Fruit fly (Drosophila melanogaster) whole organism, embryonic: ENCODE data around the gene CG10286.

ENCODE experiments used
- Adf1 ChIP-seq: fragments of 200-800 bp; sonication (Bioruptor generic); IDR thresholded peaks from 2 replicates; pipeline ENCODE4 v1.3.6; 2022; ENCODE audit warnings: missing biosample characterization, missing genetic modification characterization
- Bdp1 ChIP-seq: fragments of 200-800 bp; sonication (Bioruptor generic); optimal IDR thresholded peaks from 3 replicates; lab custom pipeline; 2016; ENCODE audit warnings: missing biosample characterization, missing genetic modification characterization
- CG10366 ChIP-seq: fragments of 200-800 bp; sonication (Bioruptor generic); IDR thresholded peaks from 2 replicates; pipeline ENCODE4 v1.3.6; 2022; ENCODE audit warnings: missing biosample characterization, missing genetic modification characterization
- CG11398 ChIP-seq: fragments of 200-800 bp; sonication (Bioruptor generic); optimal IDR thresholded peaks from 2 replicates; lab custom pipeline; 2016; ENCODE audit warnings: missing biosample characterization, missing genetic modification characterization
- CG12744 ChIP-seq: fragments of 200-800 bp; sonication (Bioruptor generic); optimal IDR thresholded peaks from 2 replicates; lab custom pipeline; 2016; ENCODE audit warnings: missing biosample characterization, missing genetic modification characterization
- CG13123 ChIP-seq: fragments of 200-800 bp; sonication (Bioruptor generic); optimal IDR thresholded peaks from 2 replicates; lab custom pipeline; 2016; ENCODE audit warnings: missing biosample characterization, missing genetic modification characterization
- CG13624 ChIP-seq: fragments of 200-800 bp; sonication (Bioruptor generic); optimal IDR thresholded peaks from 2 replicates; lab custom pipeline; 2016; ENCODE audit warnings: missing biosample characterization, missing genetic modification characterization
- CG13894 ChIP-seq: fragments of 200-800 bp; sonication (Bioruptor generic); optimal IDR thresholded peaks from 3 replicates; lab custom pipeline; 2018; ENCODE audit warnings: missing biosample characterization, mild to moderate bottlenecking, missing genetic modification characterization, moderate library complexity
- CG1529 ChIP-seq: fragments of 200-800 bp; sonication (Bioruptor generic); optimal IDR thresholded peaks from 3 replicates; lab custom pipeline; 2018; ENCODE audit warnings: missing biosample characterization, missing genetic modification characterization
- CG15514 ChIP-seq: fragments of 200-800 bp; sonication (Bioruptor generic); optimal IDR thresholded peaks from 3 replicates; lab custom pipeline; 2017; ENCODE audit warnings: missing biosample characterization, missing genetic modification characterization, mild to moderate bottlenecking, moderate library complexity, missing genetic modification reagents
- CG17385 ChIP-seq: fragments of 200-800 bp; sonication (Bioruptor generic); optimal IDR thresholded peaks from 3 replicates; lab custom pipeline; 2018; ENCODE audit warnings: missing biosample characterization, mild to moderate bottlenecking, missing genetic modification characterization
- CG2678 ChIP-seq: fragments of 200-800 bp; sonication (Bioruptor generic); optimal IDR thresholded peaks from 3 replicates; lab custom pipeline; 2019; ENCODE audit warnings: missing biosample characterization, mild to moderate bottlenecking, missing genetic modification characterization, moderate library complexity
- CG2875 ChIP-seq: fragments of 200-800 bp; sonication (Bioruptor generic); optimal IDR thresholded peaks from 2 replicates; lab custom pipeline; 2017; ENCODE audit warnings: missing biosample characterization, mild to moderate bottlenecking, missing genetic modification characterization, missing genetic modification reagents
- CG30403 ChIP-seq: fragments of 200-800 bp; sonication (Bioruptor generic); optimal IDR thresholded peaks from 3 replicates; lab custom pipeline; 2016; ENCODE audit warnings: missing biosample characterization, missing genetic modification characterization
- CG31365 ChIP-seq: fragments of 200-800 bp; sonication (Bioruptor generic); optimal IDR thresholded peaks from 2 replicates; lab custom pipeline; 2018; ENCODE audit warnings: missing biosample characterization, mild to moderate bottlenecking, missing genetic modification characterization
- CG3281 ChIP-seq: fragments of 200-800 bp; sonication (Bioruptor generic); optimal IDR thresholded peaks from 3 replicates; lab custom pipeline; 2017; ENCODE audit warnings: missing biosample characterization, mild to moderate bottlenecking, missing genetic modification characterization
- CG3407 ChIP-seq: fragments of 200-800 bp; sonication (Bioruptor generic); optimal IDR thresholded peaks from 2 replicates; lab custom pipeline; 2018; ENCODE audit warnings: missing biosample characterization, mild to moderate bottlenecking, missing genetic modification characterization
- CG5245 ChIP-seq: fragments of 200-800 bp; sonication (Bioruptor generic); optimal IDR thresholded peaks from 3 replicates; lab custom pipeline; 2016; ENCODE audit warnings: missing biosample characterization, missing genetic modification characterization
- CG7786 ChIP-seq: fragments of 200-800 bp; sonication (Bioruptor generic); optimal IDR thresholded peaks from 2 replicates; lab custom pipeline; 2016; ENCODE audit warnings: missing biosample characterization, missing genetic modification characterization
- CG7928 ChIP-seq: fragments of 200-800 bp; sonication (Bioruptor generic); optimal IDR thresholded peaks from 2 replicates; lab custom pipeline; 2017; ENCODE audit warnings: missing biosample characterization, mild to moderate bottlenecking, missing genetic modification characterization
- CG8290 ChIP-seq, 3 experiments: fragments of 200-800 bp; sonication (Bioruptor generic); optimal IDR thresholded peaks; 2 replicates each; lab custom pipeline; 2016 to 2019; ENCODE audit warnings: missing biosample characterization in 3 of 3, missing genetic modification characterization in 3 of 3, mild to moderate bottlenecking in 2 of 3, moderate library complexity in 1 of 3
- CG8924 ChIP-seq: fragments of 200-800 bp; optimal IDR thresholded peaks from 3 replicates; lab custom pipeline; 2019; ENCODE audit warnings: missing biosample characterization, mild to moderate bottlenecking, missing genetic modification characterization, moderate library complexity
- Camta ChIP-seq: fragments of 200-800 bp; sonication (Bioruptor generic); optimal IDR thresholded peaks from 2 replicates; lab custom pipeline; 2016; ENCODE audit warnings: missing biosample characterization, missing genetic modification characterization
- D ChIP-seq, 2 experiments: fragments of 200-800 bp in 1 of 2; fragments of >200 bp in 1 of 2; sonication (Bioruptor generic) in 1 of 2; optimal IDR thresholded peaks; 2 replicates in 1 of 2; 3 replicates in 1 of 2; lab custom pipeline; 2017; ENCODE audit warnings: mild to moderate bottlenecking in 1 of 2, missing biosample characterization in 1 of 2, missing genetic modification characterization in 1 of 2, missing genetic modification reagents in 1 of 2
- Dad ChIP-seq: fragments of 200-800 bp; sonication (Bioruptor generic); optimal IDR thresholded peaks from 3 replicates; lab custom pipeline; 2016; ENCODE audit warnings: missing biosample characterization, missing genetic modification characterization
- E2f2 ChIP-seq: fragments of 200-800 bp; sonication (Bioruptor generic); IDR thresholded peaks from 2 replicates; pipeline ENCODE4 v1.3.6; 2022; ENCODE audit warnings: missing biosample characterization, missing genetic modification characterization
- Hand ChIP-seq: fragments of 200-800 bp; sonication (Bioruptor generic); optimal IDR thresholded peaks from 2 replicates; lab custom pipeline; 2017; ENCODE audit warnings: mild to moderate bottlenecking, missing biosample characterization, missing genetic modification reagents, missing genetic modification characterization
- Hr51 ChIP-seq, 2 experiments: fragments of 200-800 bp; sonication (Bioruptor generic); optimal IDR thresholded peaks; 2 replicates in 1 of 2; 3 replicates in 1 of 2; lab custom pipeline; 2016 to 2018; ENCODE audit warnings: missing biosample characterization in 2 of 2, missing genetic modification characterization in 2 of 2, mild to moderate bottlenecking in 1 of 2, moderate library complexity in 1 of 2
- Lpt ChIP-seq: fragments of >200 bp; optimal IDR thresholded peaks from 2 replicates; lab custom pipeline; 2018; ENCODE audit warnings: missing biosample characterization, missing genetic modification characterization
- Meics ChIP-seq: fragments of 200-800 bp; sonication (Bioruptor generic); optimal IDR thresholded peaks from 2 replicates; lab custom pipeline; 2017; ENCODE audit warnings: missing biosample characterization, mild to moderate bottlenecking, missing genetic modification characterization
- Nf-YC ChIP-seq: fragments of 200-800 bp; optimal IDR thresholded peaks from 3 replicates; lab custom pipeline; 2019; ENCODE audit warnings: missing biosample characterization, mild to moderate bottlenecking, missing genetic modification characterization, moderate library complexity
- Oaz ChIP-seq: fragments of 200-800 bp; sonication (Bioruptor generic); IDR thresholded peaks from 2 replicates; pipeline ENCODE4 v1.3.6; 2022; ENCODE audit warnings: missing biosample characterization, missing genetic modification characterization
- Opbp ChIP-seq: fragments of 200-800 bp; sonication (Bioruptor generic); IDR thresholded peaks from 3 replicates; pipeline ENCODE4 v1.3.6; 2022; ENCODE audit warnings: missing biosample characterization, missing genetic modification characterization; ENCODE audit not compliant: partially characterized antibody
- Scr ChIP-seq: fragments of 200-800 bp; sonication (Bioruptor generic); IDR thresholded peaks from 2 replicates; pipeline ENCODE4 v1.3.6; 2022; ENCODE audit warnings: missing biosample characterization, missing genetic modification characterization; ENCODE audit not compliant: partially characterized antibody
- Xbp1 ChIP-seq: fragments of 200-800 bp; sonication (Bioruptor generic); optimal IDR thresholded peaks from 3 replicates; lab custom pipeline; 2016; ENCODE audit warnings: missing biosample characterization, mild to moderate bottlenecking, missing genetic modification characterization
- dm ChIP-seq: fragments of 200-800 bp; sonication (Bioruptor generic); optimal IDR thresholded peaks from 3 replicates; lab custom pipeline; 2016; ENCODE audit warnings: missing biosample characterization, missing genetic modification characterization
- gcm2 ChIP-seq: fragments of 200-800 bp; sonication (Bioruptor generic); optimal IDR thresholded peaks from 2 replicates; lab custom pipeline; 2016; ENCODE audit warnings: missing biosample characterization, missing genetic modification characterization
- hkb ChIP-seq, 2 experiments: fragments of 200-800 bp in 1 of 2; fragments of >200 bp in 1 of 2; sonication (Bioruptor generic) in 1 of 2; IDR thresholded peaks in 1 of 2; optimal IDR thresholded peaks in 1 of 2; 2 replicates each; pipeline versions ENCODE4 v1.3.6 to Lab custom; 2017 to 2022; ENCODE audit warnings: missing biosample characterization in 1 of 2, missing genetic modification characterization in 1 of 2
- phol ChIP-seq: fragments of 200-800 bp; sonication (Bioruptor generic); optimal IDR thresholded peaks from 3 replicates; lab custom pipeline; 2018; ENCODE audit warnings: missing biosample characterization, mild to moderate bottlenecking, missing genetic modification characterization, moderate library complexity
- prd ChIP-seq, 3 experiments: fragments of >200 bp in 2 of 3; fragments of 200-800 bp in 1 of 3; sonication (Bioruptor generic) in 1 of 3; optimal IDR thresholded peaks in 2 of 3; IDR thresholded peaks in 1 of 3; 2 replicates in 2 of 3; 3 replicates in 1 of 3; pipeline versions ENCODE4 v1.3.6 to Lab custom; 2017 to 2022; ENCODE audit warnings: missing biosample characterization in 1 of 3, missing genetic modification characterization in 1 of 3
- seq ChIP-seq: fragments of 200-800 bp; sonication (Bioruptor generic); IDR thresholded peaks from 2 replicates; pipeline ENCODE4 v1.3.6; 2022; ENCODE audit warnings: missing biosample characterization, missing genetic modification characterization
- tio ChIP-seq: fragments of 200-800 bp; sonication (Bioruptor generic); optimal IDR thresholded peaks from 2 replicates; lab custom pipeline; 2017; ENCODE audit warnings: missing biosample characterization, missing genetic modification characterization, inconsistent platforms
- trem ChIP-seq: fragments of 200-800 bp; optimal IDR thresholded peaks from 3 replicates; lab custom pipeline; 2019; ENCODE audit warnings: missing biosample characterization, mild to moderate bottlenecking, missing genetic modification characterization, moderate library complexity
- twi ChIP-seq: fragments of 200-800 bp; optimal IDR thresholded peaks from 2 replicates; lab custom pipeline; 2019; ENCODE audit warnings: missing biosample characterization, mild to moderate bottlenecking, missing genetic modification characterization, moderate library complexity
- tx ChIP-seq: fragments of 200-800 bp; sonication (Bioruptor generic); optimal IDR thresholded peaks from 2 replicates; lab custom pipeline; 2016; ENCODE audit warnings: missing biosample characterization, missing genetic modification characterization
- vvl ChIP-seq: fragments of 200-800 bp; sonication (Bioruptor generic); IDR thresholded peaks from 2 replicates; pipeline ENCODE4 v1.3.6; 2022; ENCODE audit warnings: missing biosample characterization, missing genetic modification characterization

The CG10286 gene

dm6 chr3R:6373512-6374306, 4.9 kb downstream of the CG10286 start:
- TF ChIP-seq Hand (GFP tag; lab: Kevin White, UChicago) (no peak), Scr (GFP tag; lab: Robert Waterston, UW) (peak; percentile 45), Camta (GFP tag; lab: Kevin White, UChicago) (peak; percentile 16), CG15514 (GFP tag; lab: Kevin White, UChicago) (peak; percentile 84), gcm2 (GFP tag; lab: Kevin White, UChicago) (peak; percentile 21), Adf1 (GFP tag; lab: Robert Waterston, UW) (peak; percentile 43), E2f2 (GFP tag; lab: Robert Waterston, UW) (peak; percentile 41; the same call in 1 of the 2 replicates), CG7928 (GFP tag; lab: Kevin White, UChicago) (peak; percentile 32), vvl (peak; percentile 59; the same call in 1 of the 2 replicates), CG7786 (GFP tag; lab: Kevin White, UChicago) (no peak), CG8924 (tag; lab: Kevin White, UChicago) (peak; percentile 65), CG30403 (peak; percentile 48), CG11398 (GFP tag; lab: Kevin White, UChicago) (peak; percentile 38), CG8290 (GFP tag; optimal IDR thresholded peaks at IDR 0.05; lab: Kevin White, UChicago) (no peak), CG8290 (tag; optimal IDR thresholded peaks at IDR 0.05; lab: Kevin White, UChicago) (peak in 1 of 2 experiments; percentile 87), Meics (GFP tag; lab: Kevin White, UChicago) (peak; percentile 96), Bdp1 (peak; percentile 1), trem (tag; lab: Kevin White, UChicago) (peak; percentile 33), CG12744 (peak; percentile 72), Xbp1 (GFP tag; lab: Kevin White, UChicago) (peak; percentile 30), tx (peak; percentile 6), prd (optimal IDR thresholded peaks at IDR 0.05; lab: Kevin White, UChicago) (no peak), prd (GFP tag; IDR thresholded peaks at IDR 0.05; lab: Robert Waterston, UW) (peak; percentile 24; the same call in 1 of the 3 replicates), phol (tag; lab: Kevin White, UChicago) (peak; percentile 22), hkb (optimal IDR thresholded peaks at IDR 0.05; lab: Kevin White, UChicago) (no peak), hkb (GFP tag; IDR thresholded peaks at IDR 0.05; lab: Robert Waterston, UW) (peak; percentile 62), CG31365 (peak; percentile 4), CG1529 (GFP tag; lab: Kevin White, UChicago) (no peak), CG3407 (GFP tag; lab: Kevin White, UChicago) (peak; percentile 43), Hr51 (GFP tag; optimal IDR thresholded peaks at IDR 0.05; lab: Kevin White, UChicago) (peak in 1 of 2 experiments; percentile 25), seq (peak; percentile 52; the same call in 1 of the 2 replicates), CG5245 (peak; percentile 22), CG13624 (GFP tag; lab: Kevin White, UChicago) (peak; percentile 42), CG13894 (tag; lab: Kevin White, UChicago) (peak; percentile 28), CG13123 (GFP tag; lab: Kevin White, UChicago) (peak; percentile 42), Nf-YC (peak; percentile 34), tio (GFP tag; lab: Kevin White, UChicago) (no peak), Dad (no peak), Lpt (GFP tag; lab: Kevin White, UChicago) (no peak), dm (GFP tag; lab: Kevin White, UChicago) (no peak), CG10366 (GFP tag; lab: Robert Waterston, UW) (0 out of 2 replicates have a peak, but pooled peaks have one; percentile 13), CG17385 (peak; percentile 44), Opbp (GFP tag; lab: Robert Waterston, UW) (no peak), twi (peak; percentile 3), CG2875 (peak; percentile 57), Oaz (GFP tag; lab: Robert Waterston, UW) (no peak), D (optimal IDR thresholded peaks at IDR 0.05; lab: Kevin White, UChicago) (no peak), D (GFP tag; optimal IDR thresholded peaks at IDR 0.05; lab: Kevin White, UChicago) (no peak), CG3281 (GFP tag; lab: Kevin White, UChicago) (peak; percentile 63), CG2678 (tag; lab: Kevin White, UChicago) (peak; percentile 75)
